Worm (Caenorhabditis elegans) whole organism, L1 larva: Measurements from ENCODE around the gene F42G4.7.
A peak's percentile ranks its signal among the peaks of the same experiment; 100 is the strongest.

Source experiments
- C04F5.9 ChIP-seq: sonication (generic microtip); optimal IDR thresholded peaks from 2 replicates; lab custom pipeline; 2016; ENCODE audit warnings: missing genetic modification characterization, missing compliant biosample characterization
- C16A3.4 ChIP-seq: fragments of 150-350 bp; optimal IDR thresholded peaks from 2 replicates; lab custom pipeline; 2014; ENCODE audit warnings: missing biosample characterization, missing genetic modification characterization
- C34B4.2 ChIP-seq: sonication (generic microtip); optimal IDR thresholded peaks from 2 replicates; lab custom pipeline; 2017; ENCODE audit warnings: mild to moderate bottlenecking, missing genetic modification characterization, missing compliant biosample characterization
- Y116A8C.19 ChIP-seq: sonication (generic microtip); optimal IDR thresholded peaks from 2 replicates; lab custom pipeline; 2016; ENCODE audit warnings: missing compliant biosample characterization, missing genetic modification characterization, borderline replicate concordance
- alr-1 ChIP-seq: fragments of 200-800 bp; sonication (Bioruptor generic); optimal IDR thresholded peaks from 2 replicates; lab custom pipeline; 2018; ENCODE audit warnings: borderline replicate concordance, mild to moderate bottlenecking, missing genetic modification characterization, missing compliant biosample characterization
- ama-1 ChIP-seq: fragments of 150-350 bp; optimal IDR thresholded peaks from 2 replicates; lab custom pipeline; 2014
- blmp-1 ChIP-seq: fragments of 150-350 bp; optimal IDR thresholded peaks from 2 replicates; lab custom pipeline; 2014; ENCODE audit warnings: missing biosample characterization, missing genetic modification characterization
- ceh-63 ChIP-seq: fragments of 200-800 bp; sonication (Bioruptor generic); optimal IDR thresholded peaks from 2 replicates; lab custom pipeline; 2018; ENCODE audit warnings: mild to moderate bottlenecking, missing genetic modification characterization, missing compliant biosample characterization
- ceh-82 ChIP-seq, 3 experiments: fragments of 150-350 bp in 1 of 3; sonication (generic microtip) in 2 of 3; optimal IDR thresholded peaks; 2 replicates each; lab custom pipeline; 2014 to 2017; ENCODE audit warnings: missing biosample characterization in 3 of 3, missing genetic modification characterization in 3 of 3
- ceh-88 ChIP-seq: fragments of 200-800 bp; sonication (Bioruptor generic); IDR thresholded peaks from 2 replicates; pipeline ENCODE4 v1.3.6; 2022; ENCODE audit warnings: missing genetic modification characterization, missing compliant biosample characterization
- dsc-1 ChIP-seq: sonication (generic microtip); optimal IDR thresholded peaks from 2 replicates; lab custom pipeline; 2016; ENCODE audit warnings: mild to moderate bottlenecking, missing genetic modification characterization, missing compliant biosample characterization
- efl-3 ChIP-seq: fragments of 200-800 bp; sonication (Bioruptor generic); optimal IDR thresholded peaks from 2 replicates; lab custom pipeline; 2018; ENCODE audit warnings: mild to moderate bottlenecking, missing genetic modification characterization, missing compliant biosample characterization
- egl-27 ChIP-seq, 2 experiments: fragments of 150-350 bp in 1 of 2; sonication (generic microtip); optimal IDR thresholded peaks; 3 replicates each; lab custom pipeline; 2017 to 2018; ENCODE audit warnings: missing biosample characterization in 2 of 2, missing genetic modification characterization in 2 of 2, missing genetic modification reagents in 2 of 2
- elt-2 ChIP-seq: sonication (generic microtip); optimal IDR thresholded peaks from 2 replicates; lab custom pipeline; 2016; ENCODE audit warnings: missing genetic modification characterization, mild to moderate bottlenecking, inconsistent platforms, missing compliant biosample characterization, missing genetic modification reagents
- ets-5 ChIP-seq: fragments of 200-800 bp; sonication (Bioruptor generic); IDR thresholded peaks from 2 replicates; pipeline ENCODE4 v1.3.6; 2022; ENCODE audit warnings: missing genetic modification characterization, missing compliant biosample characterization
- fos-1 ChIP-seq: fragments of 150-350 bp; optimal IDR thresholded peaks from 2 replicates; lab custom pipeline; 2014; ENCODE audit warnings: missing biosample characterization, missing genetic modification characterization
- grh-1 ChIP-seq: fragments of 200-800 bp; sonication (Bioruptor generic); IDR thresholded peaks from 2 replicates; pipeline ENCODE4 v1.3.6; 2022; ENCODE audit warnings: missing genetic modification reagents, missing genetic modification characterization, missing compliant biosample characterization
- hpl-2 ChIP-seq: fragments of 150-350 bp; optimal IDR thresholded peaks from 2 replicates; lab custom pipeline; 2014; ENCODE audit warnings: missing biosample characterization, missing genetic modification reagents, missing genetic modification characterization
- jun-1 ChIP-seq: fragments of 150-350 bp; optimal IDR thresholded peaks from 2 replicates; lab custom pipeline; 2014; ENCODE audit warnings: missing biosample characterization, missing genetic modification reagents, missing genetic modification characterization
- lin-14 ChIP-seq: fragments of 200-800 bp; sonication (Bioruptor generic); optimal IDR thresholded peaks from 2 replicates; lab custom pipeline; 2018; ENCODE audit warnings: mild to moderate bottlenecking, missing genetic modification characterization, moderate library complexity, missing compliant biosample characterization
- lin-39 ChIP-seq: fragments of 150-350 bp; optimal IDR thresholded peaks from 2 replicates; lab custom pipeline; 2014; ENCODE audit warnings: missing biosample characterization, missing genetic modification reagents, missing genetic modification characterization
- lir-3 ChIP-seq: sonication (generic microtip); optimal IDR thresholded peaks from 2 replicates; lab custom pipeline; 2016; ENCODE audit warnings: mild to moderate bottlenecking, missing genetic modification characterization, moderate library complexity, missing compliant biosample characterization; ENCODE audit not compliant: poor library complexity
- lsy-2 ChIP-seq, 2 experiments: fragments of 150-350 bp; optimal IDR thresholded peaks; 2 replicates each; lab custom pipeline; 2014; ENCODE audit warnings: missing biosample characterization in 2 of 2, missing genetic modification characterization in 2 of 2
- mab-9 ChIP-seq: fragments of 200-800 bp; sonication (Bioruptor generic); IDR thresholded peaks from 2 replicates; pipeline ENCODE4 v1.3.6; 2022; ENCODE audit warnings: missing genetic modification reagents, missing genetic modification characterization, missing compliant biosample characterization
- mdl-1 ChIP-seq, 2 experiments: fragments of 150-350 bp; optimal IDR thresholded peaks; 2 replicates each; lab custom pipeline; 2014 to 2017; ENCODE audit warnings: missing biosample characterization in 2 of 2, missing genetic modification characterization in 2 of 2, inconsistent platforms in 1 of 2
- mef-2 ChIP-seq: fragments of 150-350 bp; optimal IDR thresholded peaks from 2 replicates; lab custom pipeline; 2014; ENCODE audit warnings: missing biosample characterization, missing genetic modification characterization
- mep-1 ChIP-seq: fragments of 150-350 bp; optimal IDR thresholded peaks from 2 replicates; lab custom pipeline; 2014; ENCODE audit warnings: missing biosample characterization, missing genetic modification characterization
- nhr-11 ChIP-seq: fragments of 150-350 bp; optimal IDR thresholded peaks from 2 replicates; lab custom pipeline; 2014; ENCODE audit warnings: missing biosample characterization, missing genetic modification characterization
- nhr-12 ChIP-seq: sonication (generic microtip); optimal IDR thresholded peaks from 2 replicates; lab custom pipeline; 2017; ENCODE audit warnings: missing biosample characterization, missing genetic modification characterization
- nhr-19 ChIP-seq: fragments of 200-800 bp; sonication (Bioruptor generic); conservative IDR thresholded peaks from 2 replicates; pipeline ENCODE4 v1.3.6; 2022; ENCODE audit warnings: missing genetic modification characterization, missing compliant biosample characterization
- nhr-20 ChIP-seq: sonication (generic microtip); optimal IDR thresholded peaks from 2 replicates; lab custom pipeline; 2016; ENCODE audit warnings: mild to moderate bottlenecking, missing genetic modification characterization, missing compliant biosample characterization
- nhr-71 ChIP-seq: sonication (generic microtip); optimal IDR thresholded peaks from 2 replicates; lab custom pipeline; 2016; ENCODE audit warnings: mild to moderate bottlenecking, missing genetic modification characterization, moderate library complexity, missing compliant biosample characterization
- nhr-76 ChIP-seq: sonication (generic microtip); optimal IDR thresholded peaks from 2 replicates; lab custom pipeline; 2017; ENCODE audit warnings: missing biosample characterization, missing genetic modification characterization
- nhr-77 ChIP-seq: fragments of 150-350 bp; optimal IDR thresholded peaks from 2 replicates; lab custom pipeline; 2014; ENCODE audit warnings: missing biosample characterization, missing genetic modification characterization
- nhr-84 ChIP-seq: sonication (generic microtip); optimal IDR thresholded peaks from 2 replicates; lab custom pipeline; 2017; ENCODE audit warnings: missing biosample characterization, missing genetic modification characterization
- nhr-85 ChIP-seq: sonication (generic microtip); peaks from one replicate; lab custom pipeline; 2016; ENCODE audit warnings: missing genetic modification characterization, inconsistent platforms, missing compliant biosample characterization
- nhr-90 ChIP-seq: sonication (generic microtip); optimal IDR thresholded peaks from 2 replicates; lab custom pipeline; 2016; ENCODE audit warnings: mild to moderate bottlenecking, missing genetic modification characterization, missing compliant biosample characterization; ENCODE audit not compliant: poor library complexity
- pqm-1 ChIP-seq: sonication (generic microtip); optimal IDR thresholded peaks from 3 replicates; lab custom pipeline; 2017; ENCODE audit warnings: missing biosample characterization, missing genetic modification characterization
- rnt-1 ChIP-seq: sonication (generic microtip); optimal IDR thresholded peaks from 2 replicates; lab custom pipeline; 2016; ENCODE audit warnings: mild to moderate bottlenecking, missing genetic modification characterization, moderate library complexity, missing compliant biosample characterization
- snpc-4 ChIP-seq: fragments of 150-350 bp; optimal IDR thresholded peaks from 2 replicates; lab custom pipeline; 2014; ENCODE audit warnings: missing biosample characterization, missing genetic modification characterization
- snu-23 ChIP-seq: sonication (generic microtip); optimal IDR thresholded peaks from 2 replicates; lab custom pipeline; 2016; ENCODE audit warnings: missing genetic modification characterization, missing compliant biosample characterization
- sox-4 ChIP-seq: sonication (generic microtip); optimal IDR thresholded peaks from 2 replicates; lab custom pipeline; 2016; ENCODE audit warnings: missing genetic modification characterization, missing compliant biosample characterization
- sptf-1 ChIP-seq: fragments of 150-350 bp; optimal IDR thresholded peaks from 2 replicates; lab custom pipeline; 2014; ENCODE audit warnings: missing biosample characterization, missing genetic modification characterization
- sup-37 ChIP-seq: fragments of 200-800 bp; sonication (Bioruptor generic); optimal IDR thresholded peaks from 2 replicates; lab custom pipeline; 2018; ENCODE audit warnings: mild to moderate bottlenecking, missing genetic modification characterization, missing compliant biosample characterization
- swsn-7 ChIP-seq: sonication (generic microtip); optimal IDR thresholded peaks from 2 replicates; lab custom pipeline; 2016; ENCODE audit warnings: missing genetic modification characterization, missing compliant biosample characterization
- tbx-2 ChIP-seq: sonication (generic microtip); optimal IDR thresholded peaks from 2 replicates; lab custom pipeline; 2016; ENCODE audit warnings: missing genetic modification characterization, missing compliant biosample characterization
- tlp-1 ChIP-seq: fragments of 150-350 bp; optimal IDR thresholded peaks from 2 replicates; lab custom pipeline; 2014; ENCODE audit warnings: missing biosample characterization, missing genetic modification characterization
- unc-130 ChIP-seq: fragments of 150-350 bp; optimal IDR thresholded peaks from 2 replicates; lab custom pipeline; 2017; ENCODE audit warnings: missing biosample characterization, missing genetic modification characterization, inconsistent platforms
- unc-30 ChIP-seq: sonication (generic microtip); optimal IDR thresholded peaks from 2 replicates; lab custom pipeline; 2017; ENCODE audit warnings: missing biosample characterization, missing genetic modification characterization
- unc-62 ChIP-seq: fragments of 150-350 bp; optimal IDR thresholded peaks from 2 replicates; lab custom pipeline; 2014; ENCODE audit warnings: missing biosample characterization, missing genetic modification reagents, missing genetic modification characterization
- unc-86 ChIP-seq: sonication (generic microtip); optimal IDR thresholded peaks from 2 replicates; lab custom pipeline; 2016; ENCODE audit warnings: missing genetic modification characterization, missing compliant biosample characterization
- vab-15 ChIP-seq: sonication (generic microtip); optimal IDR thresholded peaks from 2 replicates; lab custom pipeline; 2017; ENCODE audit warnings: missing genotype, mild to moderate bottlenecking, missing genetic modification characterization, missing compliant biosample characterization
- xbp-1 ChIP-seq: sonication (generic microtip); optimal IDR thresholded peaks from 2 replicates; lab custom pipeline; 2016; ENCODE audit warnings: missing genetic modification characterization, missing compliant biosample characterization
- ztf-4 ChIP-seq: fragments of 150-350 bp; optimal IDR thresholded peaks from 2 replicates; lab custom pipeline; 2014; ENCODE audit warnings: missing biosample characterization, missing genetic modification characterization

The F42G4.7 gene

ce11 chrII:12996249-12996648 is 50.8 kb downstream of the F42G4.7 start, which contains the start of gene hphd-1 (continued):
- TF ChIP-seq fos-1 (tag; lab: Kevin White, UChicago) (no peak), ama-1 (lab: Kevin White, UChicago) (no peak), C04F5.9 (tag; lab: Kevin White, UChicago) (no peak), nhr-11 (tag; lab: Kevin White, UChicago) (no peak), nhr-84 (tag; lab: Kevin White, UChicago) (no peak), dsc-1 (tag; lab: Kevin White, UChicago) (peak; percentile 28), elt-2 (tag; lab: Kevin White, UChicago) (peak; percentile 51), nhr-12 (no peak), tlp-1 (tag; lab: Kevin White, UChicago) (no peak), nhr-77 (tag; lab: Kevin White, UChicago) (no peak), snu-23 (GFP tag; lab: Kevin White, UChicago) (peak; percentile 81), unc-86 (tag; lab: Kevin White, UChicago) (no peak), C34B4.2 (no peak), pqm-1 (tag; lab: Kevin White, UChicago) (no peak), rnt-1 (peak; percentile 15), ets-5 (GFP tag; lab: Robert Waterston, UW) (no peak), nhr-90 (tag; lab: Kevin White, UChicago) (peak; percentile 72), lsy-2 (tag; optimal IDR thresholded peaks at IDR 0.05; lab: Kevin White, UChicago) (peak; percentile 12 to 47), mep-1 (tag; lab: Kevin White, UChicago) (peak; percentile 53), unc-62 (GFP tag; lab: Kevin White, UChicago) (no peak), nhr-19 (GFP tag; lab: Robert Waterston, UW) (peak; percentile 50), alr-1 (no peak), mef-2 (no peak), sup-37 (GFP tag; lab: Kevin White, UChicago) (no peak), lin-14 (peak; percentile 73), swsn-7 (peak; percentile 29), ztf-4 (peak; percentile 26), snpc-4 (no peak), nhr-71 (peak; percentile 90), vab-15 (tag; lab: Kevin White, UChicago) (no peak), sptf-1 (tag; lab: Kevin White, UChicago) (no peak), ceh-88 (GFP tag; lab: Robert Waterston, UW) (no peak), nhr-85 (tag; lab: Kevin White, UChicago) (peak; percentile 39), mdl-1 (tag; optimal IDR thresholded peaks at IDR 0.05; lab: Kevin White, UChicago) (peak in 1 of 2 experiments; percentile 85), grh-1 (peak; percentile 43; the same call in 1 of the 2 replicates), C16A3.4 (tag; lab: Kevin White, UChicago) (peak; percentile 60), sox-4 (tag; lab: Kevin White, UChicago) (no peak), ceh-63 (GFP tag; lab: Kevin White, UChicago) (no peak), lin-39 (tag; lab: Kevin White, UChicago) (no peak), efl-3 (GFP tag; lab: Kevin White, UChicago) (no peak), unc-130 (tag; lab: Kevin White, UChicago) (no peak), blmp-1 (tag; lab: Kevin White, UChicago) (peak; percentile 60), egl-27 (tag; optimal IDR thresholded peaks at IDR 0.05; lab: Kevin White, UChicago) (no peak), lir-3 (tag; lab: Kevin White, UChicago) (no peak), jun-1 (tag; lab: Kevin White, UChicago) (no peak), tbx-2 (tag; lab: Kevin White, UChicago) (peak; percentile 26), xbp-1 (tag; lab: Kevin White, UChicago) (no peak), nhr-76 (tag; lab: Kevin White, UChicago) (no peak), mab-9 (GFP tag; lab: Robert Waterston, UW) (no peak), Y116A8C.19 (tag; lab: Kevin White, UChicago) (no peak), ceh-82 (tag; optimal IDR thresholded peaks at IDR 0.05; lab: Kevin White, UChicago) (no peak), hpl-2 (GFP tag; lab: Kevin White, UChicago) (no peak), nhr-20 (tag; lab: Kevin White, UChicago) (peak; percentile 73), unc-30 (tag; lab: Kevin White, UChicago) (no peak)
